Fruit fly (Drosophila melanogaster): ENCODE results near the gene Mpv17.

The Mpv17 gene

DNA sequence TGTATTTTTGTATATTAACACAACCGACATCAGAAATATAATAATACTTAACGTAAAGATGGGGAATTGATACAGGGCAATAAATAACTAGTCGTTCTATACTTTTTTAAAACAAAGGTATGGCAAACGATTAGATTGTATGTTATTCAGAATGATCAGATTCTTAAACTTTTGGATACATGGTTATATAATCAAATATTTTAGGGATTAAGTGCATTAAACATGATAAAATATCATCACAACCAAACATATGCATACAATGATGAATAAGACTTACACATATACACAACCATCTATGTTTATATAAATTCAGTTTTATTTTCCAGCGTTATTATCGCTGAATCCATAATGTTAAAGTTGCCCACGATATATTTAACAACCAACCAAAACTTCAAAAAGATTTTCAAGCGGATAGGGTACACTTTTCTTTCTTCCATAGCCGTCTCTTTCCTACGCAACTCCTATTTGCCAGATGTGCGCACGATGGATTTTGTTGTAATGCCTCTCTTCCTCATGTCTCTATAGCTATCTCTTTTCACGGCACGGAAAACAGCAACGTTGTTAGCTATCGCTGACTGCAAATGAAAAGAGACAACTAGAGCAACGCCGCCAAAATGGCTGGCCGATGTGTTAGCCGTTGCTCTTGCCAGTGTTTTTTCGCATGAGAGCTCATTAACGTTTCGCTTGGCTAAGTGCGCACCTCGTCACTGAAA lies 39.9 kb downstream of the Mpv17 start, which contains the start of gene toy:
Gene toy (plus strand): TSS at position 668 of the 713 bp plus-strand sequence.
- TF ChIP-seq CG7271 (tag; optimal IDR thresholded peaks at IDR 0.05), result peak; percentile 6
- TF ChIP-seq CG17385 (GFP tag; optimal IDR thresholded peaks at IDR 0.05), result peak; percentile 50
- peak; percentile 92 for TF ChIP-seq zen (tag; optimal IDR thresholded peaks at IDR 0.05)
- TF ChIP-seq lbe (GFP tag; optimal IDR thresholded peaks at IDR 0.05), result no peak
- no peak for TF ChIP-seq Dfd (GFP tag; optimal IDR thresholded peaks at IDR 0.05)
- no peak for TF ChIP-seq stc (GFP tag; IDR thresholded peaks at IDR 0.05)
- no peak for TF ChIP-seq CG17361 (GFP tag; IDR thresholded peaks at IDR 0.05)
- TF ChIP-seq CG34224 (GFP tag; IDR thresholded peaks at IDR 0.05; ENCODE audit: partially characterized antibody), result 0 out of 3 replicates have a peak, but pooled peaks have one; percentile 25
- TF ChIP-seq tll (GFP tag; optimal IDR thresholded peaks at IDR 0.05), result peak in 1 of 2 experiments; percentile 76
- no peak for TF ChIP-seq CG8359 (GFP tag; optimal IDR thresholded peaks at IDR 0.05; ENCODE audit: borderline replicate concordance)
- TF ChIP-seq Doc3 (GFP tag; IDR thresholded peaks at IDR 0.05; ENCODE audit: partially characterized antibody), result no peak
- TF ChIP-seq Atf3 (GFP tag; optimal IDR thresholded peaks at IDR 0.05), result no peak
- TF ChIP-seq CG10321 (GFP tag; IDR thresholded peaks at IDR 0.05), result peak; percentile 100
- TF ChIP-seq Dip2 (GFP tag; IDR thresholded peaks at IDR 0.05), result no peak
- no peak for TF ChIP-seq maf-S (GFP tag; optimal IDR thresholded peaks at IDR 0.05)
- no peak for TF ChIP-seq scrt (GFP tag; optimal IDR thresholded peaks at IDR 0.05)
- TF ChIP-seq CG1647 (GFP tag; optimal IDR thresholded peaks at IDR 0.05), result no peak
- no peak for TF ChIP-seq BtbVII (GFP tag; optimal IDR thresholded peaks at IDR 0.05)
- no peak for TF ChIP-seq CG9215 (GFP tag; IDR thresholded peaks at IDR 0.05)
- TF ChIP-seq ci (GFP tag; IDR thresholded peaks at IDR 0.05), result no peak
- TF ChIP-seq CG2678 (tag; optimal IDR thresholded peaks at IDR 0.05), result no peak
- TF ChIP-seq her (GFP tag; optimal IDR thresholded peaks at IDR 0.05), result no peak
- TF ChIP-seq cad (GFP tag; optimal IDR thresholded peaks at IDR 0.05), result peak; percentile 50
- TF ChIP-seq D19A (tag; optimal IDR thresholded peaks at IDR 0.05), result peak; percentile 61
- no peak for TF ChIP-seq wor (GFP tag; IDR thresholded peaks at IDR 0.05)
- TF ChIP-seq CG10654 (GFP tag; optimal IDR thresholded peaks at IDR 0.05), result no peak
- no peak for TF ChIP-seq esg (GFP tag; conservative IDR thresholded peaks at IDR 0.05)
- no peak for TF ChIP-seq Abd-B (GFP tag; optimal IDR thresholded peaks at IDR 0.05)
- no peak for TF ChIP-seq az2 (GFP tag; optimal IDR thresholded peaks at IDR 0.05)
- TF ChIP-seq tin (GFP tag; optimal IDR thresholded peaks at IDR 0.05), result no peak
- TF ChIP-seq B-H1 (GFP tag; IDR thresholded peaks at IDR 0.05), result no peak
- peak; percentile 41 for TF ChIP-seq HmgZ (tag; optimal IDR thresholded peaks at IDR 0.05)
- no peak for TF ChIP-seq Oli (tag; optimal IDR thresholded peaks at IDR 0.05)
- no peak for TF ChIP-seq Lhr (GFP tag; optimal IDR thresholded peaks at IDR 0.05)
- no peak for TF ChIP-seq Sry-β (GFP tag; optimal IDR thresholded peaks at IDR 0.05)
- TF ChIP-seq CG4360 (GFP tag; IDR thresholded peaks at IDR 0.05), result peak; percentile 100
- peak; percentile 91 for TF ChIP-seq Jarid2 (GFP tag; optimal IDR thresholded peaks at IDR 0.05)
- no peak for TF ChIP-seq Opbp (GFP tag; IDR thresholded peaks at IDR 0.05; ENCODE audit: partially characterized antibody)
- TF ChIP-seq CG30431 (GFP tag; optimal IDR thresholded peaks at IDR 0.05), result no peak
- peak; percentile 80 for TF ChIP-seq HmgD (GFP tag; optimal IDR thresholded peaks at IDR 0.05)
- no peak for TF ChIP-seq CG4328 (GFP tag; optimal IDR thresholded peaks at IDR 0.05)
- no peak for TF ChIP-seq Fer1 (GFP tag; optimal IDR thresholded peaks at IDR 0.05)
- 0 out of 2 replicates have a peak, but pooled peaks have one; percentile 51 for TF ChIP-seq Bgb (GFP tag; IDR thresholded peaks at IDR 0.05; ENCODE audit: partially characterized antibody)
- 0 out of 3 replicates have a peak, but pooled peaks have one; percentile 34 for TF ChIP-seq hb (GFP tag; IDR thresholded peaks at IDR 0.05; ENCODE audit: partially characterized antibody)
- no peak for TF ChIP-seq Stat92E (GFP tag; optimal IDR thresholded peaks at IDR 0.05)
- TF ChIP-seq grau (tag; optimal IDR thresholded peaks at IDR 0.05), result no peak
- no peak for TF ChIP-seq CG30020 (tag; optimal IDR thresholded peaks at IDR 0.05)
- 0 out of 3 replicates have a peak, but pooled peaks have one; percentile 36 for TF ChIP-seq CG7963 (GFP tag; IDR thresholded peaks at IDR 0.05; ENCODE audit: partially characterized antibody)
- no peak for TF ChIP-seq Gsc (GFP tag; IDR thresholded peaks at IDR 0.05)
